Worm (Caenorhabditis elegans): ENCODE results near the gene F44A2.3.

F44A2.3 gene

ce11 chrV:9316970-9317369, 11.8 kb downstream of the F44A2.3 start:
- TF ChIP-seq hmg-4 (GFP tag; optimal IDR thresholded peaks at IDR 0.05), result no peak

- TF ChIP-seq ama-1 (optimal IDR thresholded peaks at IDR 0.05) (no peak), flt-1 (GFP tag; IDR thresholded peaks at IDR 0.05) (0 out of 2 replicates have a peak, but pooled peaks have one; percentile 18), sea-1 (GFP tag; conservative IDR thresholded peaks at IDR 0.05) (no peak), ceh-13 (GFP tag; optimal IDR thresholded peaks at IDR 0.05) (no peak), hnd-1 (tag; optimal IDR thresholded peaks at IDR 0.05) (no peak), scrt-1 (GFP tag; IDR thresholded peaks at IDR 0.05) (no peak), tra-4 (tag; optimal IDR thresholded peaks at IDR 0.05) (no peak), aly-1 (tag; optimal IDR thresholded peaks at IDR 0.05) (no peak), ets-7 (tag; optimal IDR thresholded peaks at IDR 0.05) (no peak), tbx-37 (GFP tag; conservative IDR thresholded peaks at IDR 0.05) (no peak; the same call in 1 of the 2 replicates), tbx-11 (GFP tag; IDR thresholded peaks at IDR 0.05) (peak; percentile 49; the same call in 1 of the 2 replicates), pes-1 (GFP tag; IDR thresholded peaks at IDR 0.05) (peak; percentile 68), F13C5.2 (tag; optimal IDR thresholded peaks at IDR 0.05) (no peak)
These were observed 12.8 kb downstream of the F44A2.3 start, which contains the start of gene kvs-3 for ce11 chrV:9318046-9318445. TSS of gene kvs-3 (plus strand) at chrV:9318311.

- TF ChIP-seq hmbx-1 (tag; optimal IDR thresholded peaks at IDR 0.05) (no peak), sea-1 (GFP tag; conservative IDR thresholded peaks at IDR 0.05) (no peak), aly-1 (tag; optimal IDR thresholded peaks at IDR 0.05) (no peak), ceh-13 (GFP tag; optimal IDR thresholded peaks at IDR 0.05) (no peak), hmg-4 (GFP tag; optimal IDR thresholded peaks at IDR 0.05) (no peak), ets-7 (tag; optimal IDR thresholded peaks at IDR 0.05) (no peak), ama-1 (optimal IDR thresholded peaks at IDR 0.05) (no peak)
These were observed 16.0 kb downstream of the F44A2.3 start, which contains the start of gene F44A2.7 for ce11 chrV:9321185-9321584. TSS of gene F44A2.7 (plus strand) at chrV:9321485.

- no peak for TF ChIP-seq B0310.2 (tag; optimal IDR thresholded peaks at IDR 0.05)
- TF ChIP-seq ets-7 (tag; optimal IDR thresholded peaks at IDR 0.05), result no peak
- TF ChIP-seq flt-1 (GFP tag; IDR thresholded peaks at IDR 0.05), result no peak
- TF ChIP-seq ceh-36 (tag; optimal IDR thresholded peaks at IDR 0.05), result no peak
- TF ChIP-seq hmg-4 (GFP tag; optimal IDR thresholded peaks at IDR 0.05), result no peak
- TF ChIP-seq F13C5.2 (tag; optimal IDR thresholded peaks at IDR 0.05), result no peak
- no peak for TF ChIP-seq aly-1 (tag; optimal IDR thresholded peaks at IDR 0.05)
- no peak for TF ChIP-seq hmbx-1 (tag; optimal IDR thresholded peaks at IDR 0.05)
- TF ChIP-seq tbx-37 (GFP tag; conservative IDR thresholded peaks at IDR 0.05), result no peak
- TF ChIP-seq hnd-1 (tag; optimal IDR thresholded peaks at IDR 0.05), result no peak
- no peak for TF ChIP-seq ama-1 (optimal IDR thresholded peaks at IDR 0.05)
- TF ChIP-seq pes-1 (GFP tag; IDR thresholded peaks at IDR 0.05), result no peak
- no peak for TF ChIP-seq ceh-13 (GFP tag; optimal IDR thresholded peaks at IDR 0.05)
- TF ChIP-seq tra-4 (tag; optimal IDR thresholded peaks at IDR 0.05), result no peak
- TF ChIP-seq sea-1 (GFP tag; conservative IDR thresholded peaks at IDR 0.05), result no peak
- no peak for TF ChIP-seq scrt-1 (GFP tag; IDR thresholded peaks at IDR 0.05)
- no peak for TF ChIP-seq tbx-11 (GFP tag; IDR thresholded peaks at IDR 0.05)
These were observed 17.7 kb downstream of the F44A2.3 start, which contains the start of gene tag-153 for ce11 chrV:9322886-9323285. TSS of gene tag-153 (plus strand) at chrV:9323085.

- TF ChIP-seq flt-1 (GFP tag; IDR thresholded peaks at IDR 0.05) (no peak), hmg-4 (GFP tag; optimal IDR thresholded peaks at IDR 0.05) (no peak), hmbx-1 (tag; optimal IDR thresholded peaks at IDR 0.05) (no peak), F13C5.2 (tag; optimal IDR thresholded peaks at IDR 0.05) (no peak), pes-1 (GFP tag; IDR thresholded peaks at IDR 0.05) (no peak), B0310.2 (tag; optimal IDR thresholded peaks at IDR 0.05) (no peak), scrt-1 (GFP tag; IDR thresholded peaks at IDR 0.05) (no peak), aly-1 (tag; optimal IDR thresholded peaks at IDR 0.05) (no peak), sea-1 (GFP tag; conservative IDR thresholded peaks at IDR 0.05) (no peak)
These were observed 19.0 kb downstream of the F44A2.3 start for ce11 chrV:9324167-9324566.

ce11 chrV:9326903-9327302, 21.7 kb downstream of the F44A2.3 start:
- TF ChIP-seq tbx-11 (GFP tag; IDR thresholded peaks at IDR 0.05) (no peak), ama-1 (optimal IDR thresholded peaks at IDR 0.05) (no peak), ceh-36 (tag; optimal IDR thresholded peaks at IDR 0.05) (no peak), ets-7 (tag; optimal IDR thresholded peaks at IDR 0.05) (no peak), flt-1 (GFP tag; IDR thresholded peaks at IDR 0.05) (no peak), sea-1 (GFP tag; conservative IDR thresholded peaks at IDR 0.05) (no peak), aly-1 (tag; optimal IDR thresholded peaks at IDR 0.05) (no peak), F13C5.2 (tag; optimal IDR thresholded peaks at IDR 0.05) (no peak), tra-4 (tag; optimal IDR thresholded peaks at IDR 0.05) (no peak), B0310.2 (tag; optimal IDR thresholded peaks at IDR 0.05) (no peak), hnd-1 (tag; optimal IDR thresholded peaks at IDR 0.05) (no peak), hmbx-1 (tag; optimal IDR thresholded peaks at IDR 0.05) (no peak)

ce11 chrV:9327691-9328090, 22.5 kb downstream of the F44A2.3 start:
- no peak for TF ChIP-seq tbx-37 (GFP tag; conservative IDR thresholded peaks at IDR 0.05)
- no peak for TF ChIP-seq sea-1 (GFP tag; conservative IDR thresholded peaks at IDR 0.05)
- TF ChIP-seq hmg-4 (GFP tag; optimal IDR thresholded peaks at IDR 0.05), result no peak
- TF ChIP-seq flt-1 (GFP tag; IDR thresholded peaks at IDR 0.05), result no peak
- no peak for TF ChIP-seq tra-4 (tag; optimal IDR thresholded peaks at IDR 0.05)
- TF ChIP-seq ets-7 (tag; optimal IDR thresholded peaks at IDR 0.05), result no peak
- TF ChIP-seq tbx-11 (GFP tag; IDR thresholded peaks at IDR 0.05), result no peak
- TF ChIP-seq hnd-1 (tag; optimal IDR thresholded peaks at IDR 0.05), result no peak
- no peak for TF ChIP-seq aly-1 (tag; optimal IDR thresholded peaks at IDR 0.05)

- TF ChIP-seq ets-7 (tag; optimal IDR thresholded peaks at IDR 0.05) (no peak), tbx-37 (GFP tag; conservative IDR thresholded peaks at IDR 0.05) (no peak), tra-4 (tag; optimal IDR thresholded peaks at IDR 0.05) (no peak), aly-1 (tag; optimal IDR thresholded peaks at IDR 0.05) (no peak), pes-1 (GFP tag; IDR thresholded peaks at IDR 0.05) (no peak), sea-1 (GFP tag; conservative IDR thresholded peaks at IDR 0.05) (no peak), F13C5.2 (tag; optimal IDR thresholded peaks at IDR 0.05) (no peak), hnd-1 (tag; optimal IDR thresholded peaks at IDR 0.05) (no peak), hmg-4 (GFP tag; optimal IDR thresholded peaks at IDR 0.05) (no peak), flt-1 (GFP tag; IDR thresholded peaks at IDR 0.05) (no peak), tbx-11 (GFP tag; IDR thresholded peaks at IDR 0.05) (no peak), scrt-1 (GFP tag; IDR thresholded peaks at IDR 0.05) (no peak), B0310.2 (tag; optimal IDR thresholded peaks at IDR 0.05) (no peak), ama-1 (optimal IDR thresholded peaks at IDR 0.05) (no peak), hmbx-1 (tag; optimal IDR thresholded peaks at IDR 0.05) (no peak)
These were observed 23.5 kb downstream of the F44A2.3 start, which contains the start of gene K07B1.4 for ce11 chrV:9328670-9329069. TSS of gene K07B1.4 (plus strand) at chrV:9328970.
